Worm (Caenorhabditis elegans) whole organism, mixed stage, embryonic: ENCODE data around the gene mrp-1.

ENCODE experiments used
- M03D4.4 ChIP-seq: sonication (generic microtip); optimal IDR thresholded peaks from 2 replicates; lab custom pipeline; 2017; ENCODE audit warnings: mild to moderate bottlenecking, missing genetic modification characterization, missing compliant biosample characterization
- ces-1 ChIP-seq: fragments of 150-350 bp; optimal IDR thresholded peaks from 2 replicates; lab custom pipeline; 2014; ENCODE audit warnings: missing biosample characterization, missing genetic modification reagents, missing genetic modification characterization
- elt-1 ChIP-seq: sonication (generic microtip); optimal IDR thresholded peaks from 2 replicates; lab custom pipeline; 2017; ENCODE audit warnings: missing genetic modification characterization, mild to moderate bottlenecking, missing compliant biosample characterization, antibody characterized with exemption, moderate library complexity, borderline replicate concordance; ENCODE audit not compliant: insufficient read depth
- flh-1 ChIP-seq: fragments of 200-800 bp; sonication (Bioruptor generic); optimal IDR thresholded peaks from 2 replicates; lab custom pipeline; 2018; ENCODE audit warnings: mild to moderate bottlenecking, missing genetic modification characterization, moderate library complexity, missing compliant biosample characterization
- nhr-12 ChIP-seq: fragments of 150-350 bp; optimal IDR thresholded peaks from 2 replicates; lab custom pipeline; 2014; ENCODE audit warnings: missing biosample characterization, missing genetic modification characterization
- nhr-76 ChIP-seq: sonication (generic microtip); optimal IDR thresholded peaks from 2 replicates; lab custom pipeline; 2017; ENCODE audit warnings: missing biosample characterization, missing genetic modification characterization
- pha-4 ChIP-seq: fragments of 150-350 bp; optimal IDR thresholded peaks from 2 replicates; lab custom pipeline; 2018; ENCODE audit warnings: missing biosample characterization, missing genetic modification reagents, missing genetic modification characterization
- snpc-4 ChIP-seq: fragments of 150-350 bp; optimal IDR thresholded peaks from 2 replicates; lab custom pipeline; 2014; ENCODE audit warnings: missing biosample characterization, missing genetic modification characterization
- sptf-1 ChIP-seq: sonication (generic microtip); optimal IDR thresholded peaks from 2 replicates; lab custom pipeline; 2017; ENCODE audit warnings: mild to moderate bottlenecking, missing genetic modification characterization, moderate library complexity, missing compliant biosample characterization
- unc-39 ChIP-seq: fragments of 150-350 bp; optimal IDR thresholded peaks from 2 replicates; lab custom pipeline; 2014; ENCODE audit warnings: missing biosample characterization, missing genetic modification characterization
- unc-62 ChIP-seq: fragments of 150-350 bp; optimal IDR thresholded peaks from 2 replicates; lab custom pipeline; 2014; ENCODE audit warnings: missing biosample characterization, missing genetic modification reagents, missing genetic modification characterization
- ztf-11 ChIP-seq: fragments of 150-350 bp; optimal IDR thresholded peaks from 2 replicates; lab custom pipeline; 2014; ENCODE audit warnings: missing biosample characterization, missing genetic modification characterization

DNA sequence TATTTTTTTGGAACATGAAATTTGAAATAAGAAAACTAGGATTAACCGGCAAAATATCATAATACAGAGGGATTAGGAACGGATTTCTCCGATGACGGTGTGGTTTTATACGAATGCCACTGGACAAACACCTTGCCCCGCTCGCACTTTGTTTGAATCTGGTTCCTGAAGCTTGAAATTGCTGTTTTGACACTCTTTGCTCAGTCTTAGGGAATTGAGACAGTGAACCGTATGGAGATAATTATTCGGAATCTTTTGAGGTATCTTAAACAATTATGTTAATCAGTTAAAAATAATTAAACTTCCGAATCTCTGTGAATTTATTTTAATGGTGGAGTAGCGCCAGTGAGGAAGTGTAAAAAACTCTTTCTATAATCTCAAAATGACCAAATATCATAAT lies 11.8 kb upstream of the mrp-1 start, which contains the start of gene F13C5.3:
- TF ChIP-seq pha-4 (tag; lab: Kevin White, UChicago) (no peak), ces-1 (GFP tag; lab: Kevin White, UChicago) (no peak), snpc-4 (tag; lab: Kevin White, UChicago) (no peak), ztf-11 (no peak), elt-1 (tag; lab: Kevin White, UChicago) (no peak), unc-39 (tag; lab: Kevin White, UChicago) (no peak), nhr-12 (tag; lab: Kevin White, UChicago) (no peak), flh-1 (GFP tag; lab: Kevin White, UChicago) (no peak), nhr-76 (no peak), sptf-1 (tag; lab: Kevin White, UChicago) (no peak), unc-62 (GFP tag; lab: Kevin White, UChicago) (no peak), M03D4.4 (no peak)
